Worm (Caenorhabditis elegans) whole organism, L1 larva: ENCODE measurements around the gene faxc-2.

Experiments
- C04F5.9 ChIP-seq: sonication (generic microtip); optimal IDR thresholded peaks from 2 replicates; lab custom pipeline; 2016; ENCODE audit warnings: missing genetic modification characterization, missing compliant biosample characterization
- C16A3.4 ChIP-seq: fragments of 150-350 bp; optimal IDR thresholded peaks from 2 replicates; lab custom pipeline; 2014; ENCODE audit warnings: missing biosample characterization, missing genetic modification characterization
- aly-2 ChIP-seq: fragments of 150-350 bp; optimal IDR thresholded peaks from 2 replicates; lab custom pipeline; 2014; ENCODE audit warnings: missing biosample characterization, missing genetic modification characterization
- blmp-1 ChIP-seq: fragments of 150-350 bp; optimal IDR thresholded peaks from 2 replicates; lab custom pipeline; 2014; ENCODE audit warnings: missing biosample characterization, missing genetic modification characterization
- ceh-63 ChIP-seq: fragments of 200-800 bp; sonication (Bioruptor generic); optimal IDR thresholded peaks from 2 replicates; lab custom pipeline; 2018; ENCODE audit warnings: mild to moderate bottlenecking, missing genetic modification characterization, missing compliant biosample characterization
- ceh-82 ChIP-seq, 3 experiments: fragments of 150-350 bp in 1 of 3; sonication (generic microtip) in 2 of 3; optimal IDR thresholded peaks; 2 replicates each; lab custom pipeline; 2014 to 2017; ENCODE audit warnings: missing biosample characterization in 3 of 3, missing genetic modification characterization in 3 of 3
- ceh-88 ChIP-seq: fragments of 200-800 bp; sonication (Bioruptor generic); IDR thresholded peaks from 2 replicates; pipeline ENCODE4 v1.3.6; 2022; ENCODE audit warnings: missing genetic modification characterization, missing compliant biosample characterization
- efl-1 ChIP-seq, 4 experiments: fragments of 150-350 bp; optimal IDR thresholded peaks in 3 of 4; peaks in 1 of 4; 1 replicate in 1 of 4; 2 replicates in 3 of 4; lab custom pipeline; 2014; ENCODE audit warnings: missing biosample characterization in 2 of 4, missing genetic modification characterization in 2 of 4, missing genetic modification reagents in 2 of 4
- efl-3 ChIP-seq: fragments of 200-800 bp; sonication (Bioruptor generic); optimal IDR thresholded peaks from 2 replicates; lab custom pipeline; 2018; ENCODE audit warnings: mild to moderate bottlenecking, missing genetic modification characterization, missing compliant biosample characterization
- elt-2 ChIP-seq: sonication (generic microtip); optimal IDR thresholded peaks from 2 replicates; lab custom pipeline; 2016; ENCODE audit warnings: missing genetic modification characterization, mild to moderate bottlenecking, inconsistent platforms, missing compliant biosample characterization, missing genetic modification reagents
- elt-3 ChIP-seq, 6 experiments: fragments of 150-350 bp in 1 of 6; sonication (generic microtip); optimal IDR thresholded peaks; 2 replicates each; lab custom pipeline; 2017 to 2018; ENCODE audit warnings: missing biosample characterization in 6 of 6, missing genetic modification characterization in 6 of 6, inconsistent platforms in 1 of 6
- fkh-10 ChIP-seq: sonication (generic microtip); optimal IDR thresholded peaks from 2 replicates; lab custom pipeline; 2017; ENCODE audit warnings: missing biosample characterization, missing genetic modification reagents, missing genetic modification characterization
- fkh-4 ChIP-seq: sonication (generic microtip); optimal IDR thresholded peaks from 2 replicates; lab custom pipeline; 2016; ENCODE audit warnings: missing compliant biosample characterization, missing genetic modification characterization, borderline replicate concordance
- fos-1 ChIP-seq: fragments of 150-350 bp; optimal IDR thresholded peaks from 2 replicates; lab custom pipeline; 2014; ENCODE audit warnings: missing biosample characterization, missing genetic modification characterization
- lin-13 ChIP-seq: fragments of 150-350 bp; optimal IDR thresholded peaks from 2 replicates; lab custom pipeline; 2014; ENCODE audit warnings: missing biosample characterization, missing genetic modification reagents, missing genetic modification characterization
- lin-14 ChIP-seq: fragments of 200-800 bp; sonication (Bioruptor generic); optimal IDR thresholded peaks from 2 replicates; lab custom pipeline; 2018; ENCODE audit warnings: mild to moderate bottlenecking, missing genetic modification characterization, moderate library complexity, missing compliant biosample characterization
- lin-15B ChIP-seq: fragments of 150-350 bp; sonication (generic microtip); optimal IDR thresholded peaks from 3 replicates; lab custom pipeline; 2014; ENCODE audit warnings: missing biosample characterization, missing genetic modification characterization
- lin-35 ChIP-seq, 2 experiments: fragments of 150-350 bp; optimal IDR thresholded peaks; 2 replicates each; lab custom pipeline; 2014; ENCODE audit warnings: missing biosample characterization in 2 of 2, missing genetic modification characterization in 2 of 2, missing genetic modification reagents in 2 of 2
- lin-39 ChIP-seq: fragments of 150-350 bp; optimal IDR thresholded peaks from 2 replicates; lab custom pipeline; 2014; ENCODE audit warnings: missing biosample characterization, missing genetic modification reagents, missing genetic modification characterization
- lir-3 ChIP-seq: sonication (generic microtip); optimal IDR thresholded peaks from 2 replicates; lab custom pipeline; 2016; ENCODE audit warnings: mild to moderate bottlenecking, missing genetic modification characterization, moderate library complexity, missing compliant biosample characterization; ENCODE audit not compliant: poor library complexity
- lsy-2 ChIP-seq, 2 experiments: fragments of 150-350 bp; optimal IDR thresholded peaks; 2 replicates each; lab custom pipeline; 2014; ENCODE audit warnings: missing biosample characterization in 2 of 2, missing genetic modification characterization in 2 of 2
- mab-9 ChIP-seq: fragments of 200-800 bp; sonication (Bioruptor generic); IDR thresholded peaks from 2 replicates; pipeline ENCODE4 v1.3.6; 2022; ENCODE audit warnings: missing genetic modification reagents, missing genetic modification characterization, missing compliant biosample characterization
- mep-1 ChIP-seq: fragments of 150-350 bp; optimal IDR thresholded peaks from 2 replicates; lab custom pipeline; 2014; ENCODE audit warnings: missing biosample characterization, missing genetic modification characterization
- nhr-11 ChIP-seq: fragments of 150-350 bp; optimal IDR thresholded peaks from 2 replicates; lab custom pipeline; 2014; ENCODE audit warnings: missing biosample characterization, missing genetic modification characterization
- nhr-19 ChIP-seq: fragments of 200-800 bp; sonication (Bioruptor generic); conservative IDR thresholded peaks from 2 replicates; pipeline ENCODE4 v1.3.6; 2022; ENCODE audit warnings: missing genetic modification characterization, missing compliant biosample characterization
- nhr-20 ChIP-seq: sonication (generic microtip); optimal IDR thresholded peaks from 2 replicates; lab custom pipeline; 2016; ENCODE audit warnings: mild to moderate bottlenecking, missing genetic modification characterization, missing compliant biosample characterization
- nhr-47 ChIP-seq: sonication (generic microtip); optimal IDR thresholded peaks from 2 replicates; lab custom pipeline; 2016; ENCODE audit warnings: mild to moderate bottlenecking, missing genetic modification characterization, moderate library complexity, missing compliant biosample characterization
- nhr-71 ChIP-seq: sonication (generic microtip); optimal IDR thresholded peaks from 2 replicates; lab custom pipeline; 2016; ENCODE audit warnings: mild to moderate bottlenecking, missing genetic modification characterization, moderate library complexity, missing compliant biosample characterization
- nhr-76 ChIP-seq: sonication (generic microtip); optimal IDR thresholded peaks from 2 replicates; lab custom pipeline; 2017; ENCODE audit warnings: missing biosample characterization, missing genetic modification characterization
- nhr-77 ChIP-seq: fragments of 150-350 bp; optimal IDR thresholded peaks from 2 replicates; lab custom pipeline; 2014; ENCODE audit warnings: missing biosample characterization, missing genetic modification characterization
- nhr-85 ChIP-seq: sonication (generic microtip); peaks from one replicate; lab custom pipeline; 2016; ENCODE audit warnings: missing genetic modification characterization, inconsistent platforms, missing compliant biosample characterization
- nhr-90 ChIP-seq: sonication (generic microtip); optimal IDR thresholded peaks from 2 replicates; lab custom pipeline; 2016; ENCODE audit warnings: mild to moderate bottlenecking, missing genetic modification characterization, missing compliant biosample characterization; ENCODE audit not compliant: poor library complexity
- pqm-1 ChIP-seq: sonication (generic microtip); optimal IDR thresholded peaks from 3 replicates; lab custom pipeline; 2017; ENCODE audit warnings: missing biosample characterization, missing genetic modification characterization
- rnt-1 ChIP-seq: sonication (generic microtip); optimal IDR thresholded peaks from 2 replicates; lab custom pipeline; 2016; ENCODE audit warnings: mild to moderate bottlenecking, missing genetic modification characterization, moderate library complexity, missing compliant biosample characterization
- snpc-4 ChIP-seq: fragments of 150-350 bp; optimal IDR thresholded peaks from 2 replicates; lab custom pipeline; 2014; ENCODE audit warnings: missing biosample characterization, missing genetic modification characterization
- sup-37 ChIP-seq: fragments of 200-800 bp; sonication (Bioruptor generic); optimal IDR thresholded peaks from 2 replicates; lab custom pipeline; 2018; ENCODE audit warnings: mild to moderate bottlenecking, missing genetic modification characterization, missing compliant biosample characterization
- tbx-2 ChIP-seq: sonication (generic microtip); optimal IDR thresholded peaks from 2 replicates; lab custom pipeline; 2016; ENCODE audit warnings: missing genetic modification characterization, missing compliant biosample characterization
- tlp-1 ChIP-seq: fragments of 150-350 bp; optimal IDR thresholded peaks from 2 replicates; lab custom pipeline; 2014; ENCODE audit warnings: missing biosample characterization, missing genetic modification characterization
- unc-86 ChIP-seq: sonication (generic microtip); optimal IDR thresholded peaks from 2 replicates; lab custom pipeline; 2016; ENCODE audit warnings: missing genetic modification characterization, missing compliant biosample characterization
- unc-98 ChIP-seq: fragments of 200-800 bp; sonication (Bioruptor generic); IDR thresholded peaks from 2 replicates; pipeline ENCODE4 v1.3.6; 2022; ENCODE audit warnings: missing genetic modification characterization, missing compliant biosample characterization
- xbp-1 ChIP-seq: sonication (generic microtip); optimal IDR thresholded peaks from 2 replicates; lab custom pipeline; 2016; ENCODE audit warnings: missing genetic modification characterization, missing compliant biosample characterization
- ztf-4 ChIP-seq: fragments of 150-350 bp; optimal IDR thresholded peaks from 2 replicates; lab custom pipeline; 2014; ENCODE audit warnings: missing biosample characterization, missing genetic modification characterization

Gene faxc-2

DNA sequence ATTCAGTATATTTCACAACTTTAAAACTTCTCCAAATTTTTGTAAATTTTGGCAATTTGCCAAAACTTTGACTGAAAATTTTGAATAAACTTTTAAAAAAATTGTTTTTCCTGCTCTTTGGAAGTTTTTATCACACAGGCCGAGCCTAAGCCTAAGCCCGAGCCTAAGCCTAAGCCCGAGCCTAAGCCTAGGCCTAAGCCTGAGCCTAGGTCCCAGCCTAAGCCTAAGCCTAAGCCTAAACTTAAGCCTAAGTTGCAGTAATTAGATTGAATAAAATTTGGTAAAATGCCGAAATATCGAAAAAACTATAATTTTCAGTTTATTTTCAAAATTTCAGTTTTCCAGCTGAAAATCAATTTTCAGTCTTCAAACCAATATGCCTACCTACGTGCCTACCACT lies 25.6 kb upstream of the faxc-2 start:
- TF ChIP-seq efl-1 (optimal IDR thresholded peaks at IDR 0.05; lab: Kevin White, UChicago) = no peak
- TF ChIP-seq efl-1 (GFP tag; optimal IDR thresholded peaks at IDR 0.05 in 1 of 2; lab: Kevin White, UChicago) = peak in 1 of 2 experiments; percentile 83
- no peak for TF ChIP-seq nhr-77 (tag; lab: Kevin White, UChicago)

DNA sequence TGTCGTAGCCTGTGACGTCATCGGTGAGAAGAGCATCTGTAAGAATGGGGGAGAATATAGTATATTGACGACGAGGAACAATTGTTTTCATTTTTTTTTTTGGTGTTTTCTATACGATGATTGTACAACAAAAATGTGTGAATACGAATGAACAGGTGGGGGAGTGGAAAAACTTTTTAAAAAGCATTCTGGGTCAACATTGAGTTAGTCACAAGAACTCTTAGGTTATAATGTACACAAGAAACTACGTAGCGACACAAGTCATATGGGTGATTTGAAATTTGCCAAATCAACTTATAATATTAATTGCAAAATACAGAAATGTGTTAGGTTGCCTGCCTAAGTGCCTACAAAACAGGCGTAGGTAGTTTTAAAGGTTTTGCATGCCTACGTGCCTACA lies 24.9 kb upstream of the faxc-2 start:
- TF ChIP-seq pqm-1 = no peak
- TF ChIP-seq lin-15B (tag; lab: Kevin White, UChicago) = no peak
- TF ChIP-seq C04F5.9 (tag; lab: Kevin White, UChicago) = no peak
- no peak for TF ChIP-seq efl-1 (optimal IDR thresholded peaks at IDR 0.05; lab: Kevin White, UChicago)
- peak in 1 of 2 experiments; percentile 72 for TF ChIP-seq efl-1 (GFP tag; optimal IDR thresholded peaks at IDR 0.05 in 1 of 2; lab: Kevin White, UChicago)
- no peak for TF ChIP-seq nhr-19 (GFP tag; lab: Robert Waterston, UW)
- no peak for TF ChIP-seq ceh-63
- TF ChIP-seq fkh-4 = no peak
- no peak for TF ChIP-seq ceh-82 (tag; optimal IDR thresholded peaks at IDR 0.05; lab: Kevin White, UChicago)
- TF ChIP-seq nhr-85 (tag; lab: Kevin White, UChicago) = no peak

DNA sequence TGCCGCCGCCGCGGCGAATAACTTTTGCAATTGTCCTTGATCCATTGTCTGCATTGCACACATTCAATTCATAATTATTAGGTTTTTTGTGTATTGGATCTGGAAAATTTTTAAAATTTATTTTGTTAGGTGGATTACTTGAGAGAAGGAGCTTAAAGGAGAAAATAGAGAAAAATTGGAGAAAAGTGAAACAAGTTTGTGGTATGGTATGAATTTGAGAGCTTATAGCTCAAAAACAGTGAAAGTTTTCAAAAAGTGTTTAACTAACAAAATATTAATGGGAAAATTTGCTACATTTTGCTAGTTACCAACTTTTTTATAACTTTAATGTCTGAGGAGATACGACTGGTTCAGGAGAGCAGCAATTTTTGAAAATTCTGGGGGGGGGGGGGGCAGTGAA lies 23.4 kb upstream of the faxc-2 start, which contains the start of gene ztf-22:
TSS of gene ztf-22 (minus strand) at position 101 of the 400 bp plus-strand sequence.
- TF ChIP-seq fkh-10 (GFP tag; lab: Kevin White, UChicago) (no peak), efl-3 (GFP tag; lab: Kevin White, UChicago) (no peak)
- TF ChIP-seq, all 84 proteins: peak for 0

DNA sequence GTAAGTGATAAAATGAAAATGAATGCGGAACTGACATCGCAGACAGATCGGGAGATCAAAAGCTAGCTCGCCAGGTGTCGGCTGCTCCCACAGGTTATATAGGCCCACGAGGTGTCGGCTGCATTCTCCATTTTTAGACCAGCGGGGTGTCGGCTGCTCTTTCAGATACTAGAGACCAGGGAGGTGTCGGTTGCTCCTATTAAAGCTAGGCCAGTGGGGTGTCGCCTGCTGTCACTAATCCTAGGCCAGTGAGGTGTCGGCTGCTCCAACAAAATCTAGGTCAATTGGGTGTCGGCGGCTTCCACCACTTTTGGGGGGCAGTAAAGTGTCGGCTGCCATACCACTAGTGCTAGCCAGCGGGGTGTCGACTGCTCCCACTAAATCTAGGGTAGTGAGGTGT lies 19.2 kb upstream of the faxc-2 start:
- peak; percentile 2 for TF ChIP-seq rnt-1 (tag; lab: Kevin White, UChicago)
- no peak for TF ChIP-seq lir-3 (tag; lab: Kevin White, UChicago)
- TF ChIP-seq unc-86 (tag; lab: Kevin White, UChicago) = no peak
- TF ChIP-seq nhr-47 (tag; lab: Kevin White, UChicago) = no peak
- no peak for TF ChIP-seq ceh-88 (GFP tag; lab: Robert Waterston, UW)
- TF ChIP-seq nhr-76 (tag; lab: Kevin White, UChicago) = no peak
- TF ChIP-seq tlp-1 (tag; lab: Kevin White, UChicago) = no peak
- no peak for TF ChIP-seq C16A3.4 (tag; lab: Kevin White, UChicago)
- TF ChIP-seq aly-2 (tag; lab: Kevin White, UChicago) = no peak
- no peak for TF ChIP-seq fos-1 (tag; lab: Kevin White, UChicago)
- no peak for TF ChIP-seq fkh-10 (GFP tag; lab: Kevin White, UChicago)
- TF ChIP-seq snpc-4 (tag; lab: Kevin White, UChicago) = peak; percentile 41
- TF ChIP-seq lin-35 (GFP tag; optimal IDR thresholded peaks at IDR 0.05; lab: Kevin White, UChicago) = no peak
- TF ChIP-seq tbx-2 = no peak
- no peak for TF ChIP-seq lin-14
- TF ChIP-seq xbp-1 (tag; lab: Kevin White, UChicago) = no peak
- no peak for TF ChIP-seq mab-9 (GFP tag; lab: Robert Waterston, UW)
- no peak for TF ChIP-seq unc-98 (GFP tag; lab: Robert Waterston, UW)

DNA sequence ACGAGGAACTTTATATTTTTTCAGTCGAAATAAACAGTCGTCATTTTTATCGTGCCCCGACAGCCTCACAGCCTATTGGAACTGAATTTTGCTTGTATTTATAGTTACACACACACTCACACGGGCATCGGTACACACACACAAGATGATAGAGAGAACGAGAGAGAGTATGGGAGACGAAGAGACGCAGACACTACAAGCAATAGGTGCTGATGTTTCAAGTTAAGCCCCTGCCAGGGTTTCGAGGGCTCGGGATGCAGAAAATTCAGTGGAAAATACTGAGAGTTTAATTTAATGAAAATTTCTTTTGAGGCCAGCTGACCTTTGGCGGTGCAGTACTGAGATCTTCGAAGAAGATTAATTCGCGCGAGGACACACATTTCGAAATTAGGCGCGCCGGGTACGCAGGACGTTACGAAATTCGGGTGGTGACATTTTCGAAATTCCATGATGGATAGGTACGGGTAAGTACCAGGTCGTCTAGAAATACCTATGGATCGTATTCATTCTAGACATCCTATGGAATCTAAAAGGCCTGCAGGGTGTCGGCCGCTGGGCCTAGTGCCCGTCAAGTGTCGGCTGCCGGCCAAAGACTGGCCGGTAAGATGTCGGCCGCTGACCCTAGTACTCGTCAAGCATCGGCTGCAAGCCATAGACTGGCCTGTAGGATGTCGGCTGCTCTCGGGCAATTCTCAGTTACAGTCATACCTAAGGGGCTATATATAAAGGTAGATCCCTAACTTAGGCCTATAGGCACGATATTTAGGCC lies 18.4 kb upstream of the faxc-2 start:
- TF ChIP-seq efl-1 (optimal IDR thresholded peaks at IDR 0.05; lab: Kevin White, UChicago) = peak; percentile 2 to 14
- peak in 1 of 2 experiments; percentile 87 for TF ChIP-seq efl-1 (GFP tag; optimal IDR thresholded peaks at IDR 0.05 in 1 of 2; lab: Kevin White, UChicago)
- TF ChIP-seq ceh-88 (GFP tag; lab: Robert Waterston, UW) = no peak
- TF ChIP-seq ztf-4 (tag; lab: Kevin White, UChicago) = no peak
- no peak for TF ChIP-seq nhr-90 (tag; lab: Kevin White, UChicago)
- no peak for TF ChIP-seq elt-3 (tag; optimal IDR thresholded peaks at IDR 0.05; lab: Kevin White, UChicago)
- peak in 1 of 2 experiments; percentile 4 for TF ChIP-seq lsy-2 (tag; optimal IDR thresholded peaks at IDR 0.05; lab: Kevin White, UChicago)
- peak; percentile 35 for TF ChIP-seq lin-13 (GFP tag; lab: Kevin White, UChicago)
- peak in 1 of 2 experiments; percentile 40 for TF ChIP-seq lin-35 (GFP tag; optimal IDR thresholded peaks at IDR 0.05; lab: Kevin White, UChicago)
- TF ChIP-seq elt-2 (tag; lab: Kevin White, UChicago) = peak; percentile 12
- no peak for TF ChIP-seq lin-39
- TF ChIP-seq nhr-71 (tag; lab: Kevin White, UChicago) = no peak
- no peak for TF ChIP-seq nhr-11 (tag; lab: Kevin White, UChicago)
- no peak for TF ChIP-seq sup-37
- TF ChIP-seq nhr-19 (GFP tag; lab: Robert Waterston, UW) = peak; percentile 19
- TF ChIP-seq lin-14 = peak; percentile 46
- peak; percentile 33 for TF ChIP-seq mep-1 (tag; lab: Kevin White, UChicago)
- peak; percentile 9 for TF ChIP-seq lir-3 (tag; lab: Kevin White, UChicago)
- TF ChIP-seq blmp-1 (tag; lab: Kevin White, UChicago) = peak; percentile 33
- TF ChIP-seq rnt-1 (tag; lab: Kevin White, UChicago) = peak; percentile 1
- peak; percentile 13 for TF ChIP-seq nhr-20 (tag; lab: Kevin White, UChicago)
- peak in 1 of 3 experiments; percentile 13 for TF ChIP-seq ceh-82 (tag; optimal IDR thresholded peaks at IDR 0.05; lab: Kevin White, UChicago)
